Worm (Caenorhabditis elegans) whole organism, early embryonic: ENCODE results near the gene ivph-3.

Experiments
- B0310.2 ChIP-seq: sonication (generic microtip); optimal IDR thresholded peaks from 2 replicates; lab custom pipeline; 2016; ENCODE audit warnings: mild to moderate bottlenecking, missing genetic modification characterization, missing compliant biosample characterization
- F13C5.2 ChIP-seq: sonication (generic microtip); optimal IDR thresholded peaks from 2 replicates; lab custom pipeline; 2017; ENCODE audit warnings: mild to moderate bottlenecking, missing genetic modification characterization, inconsistent platforms, missing compliant biosample characterization
- aly-1 ChIP-seq: sonication (generic microtip); optimal IDR thresholded peaks from 2 replicates; lab custom pipeline; 2016; ENCODE audit warnings: missing genetic modification characterization, missing compliant biosample characterization
- ama-1 ChIP-seq: fragments of 150-350 bp; optimal IDR thresholded peaks from 2 replicates; lab custom pipeline; 2014
- ceh-13 ChIP-seq: fragments of 200-800 bp; sonication (Bioruptor generic); optimal IDR thresholded peaks from 2 replicates; lab custom pipeline; 2018; ENCODE audit warnings: mild to moderate bottlenecking, missing genetic modification characterization, missing compliant biosample characterization
- ceh-36 ChIP-seq: sonication (generic microtip); optimal IDR thresholded peaks from 2 replicates; lab custom pipeline; 2016; ENCODE audit warnings: missing genetic modification characterization, inconsistent platforms, missing compliant biosample characterization
- ets-7 ChIP-seq: sonication (generic microtip); optimal IDR thresholded peaks from 2 replicates; lab custom pipeline; 2016; ENCODE audit warnings: missing genotype, missing genetic modification characterization, missing compliant biosample characterization
- flt-1 ChIP-seq: fragments of 200-800 bp; sonication (Bioruptor generic); IDR thresholded peaks from 2 replicates; pipeline ENCODE4 v1.3.6; 2022; ENCODE audit warnings: missing genetic modification characterization, missing compliant biosample characterization
- hmbx-1 ChIP-seq: sonication (generic microtip); optimal IDR thresholded peaks from 2 replicates; lab custom pipeline; 2016; ENCODE audit warnings: mild to moderate bottlenecking, missing genetic modification characterization, missing compliant biosample characterization
- hmg-4 ChIP-seq: fragments of 200-800 bp; sonication (Bioruptor generic); optimal IDR thresholded peaks from 2 replicates; lab custom pipeline; 2018; ENCODE audit warnings: mild to moderate bottlenecking, missing genetic modification characterization, missing compliant biosample characterization
- hnd-1 ChIP-seq: sonication (generic microtip); optimal IDR thresholded peaks from 2 replicates; lab custom pipeline; 2016; ENCODE audit warnings: missing genetic modification characterization, missing compliant biosample characterization
- pes-1 ChIP-seq: fragments of 200-800 bp; sonication (Bioruptor generic); IDR thresholded peaks from 2 replicates; pipeline ENCODE4 v1.3.6; 2022; ENCODE audit warnings: missing genetic modification reagents, missing genetic modification characterization, missing compliant biosample characterization
- scrt-1 ChIP-seq: fragments of 200-800 bp; sonication (Bioruptor generic); IDR thresholded peaks from 2 replicates; pipeline ENCODE4 v1.3.6; 2022; ENCODE audit warnings: missing genetic modification characterization, missing compliant biosample characterization
- sea-1 ChIP-seq: fragments of 200-800 bp; sonication (Bioruptor generic); conservative IDR thresholded peaks from 2 replicates; pipeline ENCODE4 v1.3.6; 2022; ENCODE audit warnings: missing genetic modification characterization, missing compliant biosample characterization
- tbx-11 ChIP-seq: fragments of 200-800 bp; sonication (Bioruptor generic); IDR thresholded peaks from 2 replicates; pipeline ENCODE4 v1.3.6; 2022; ENCODE audit warnings: missing genetic modification characterization, missing compliant biosample characterization
- tbx-37 ChIP-seq: fragments of 200-800 bp; sonication (Bioruptor generic); conservative IDR thresholded peaks from 2 replicates; pipeline ENCODE4 v1.3.6; 2022; ENCODE audit warnings: missing genetic modification reagents, missing genetic modification characterization, missing compliant biosample characterization
- tra-4 ChIP-seq: sonication (generic microtip); optimal IDR thresholded peaks from 2 replicates; lab custom pipeline; 2017; ENCODE audit warnings: missing genetic modification characterization, missing compliant biosample characterization

The ivph-3 gene

DNA sequence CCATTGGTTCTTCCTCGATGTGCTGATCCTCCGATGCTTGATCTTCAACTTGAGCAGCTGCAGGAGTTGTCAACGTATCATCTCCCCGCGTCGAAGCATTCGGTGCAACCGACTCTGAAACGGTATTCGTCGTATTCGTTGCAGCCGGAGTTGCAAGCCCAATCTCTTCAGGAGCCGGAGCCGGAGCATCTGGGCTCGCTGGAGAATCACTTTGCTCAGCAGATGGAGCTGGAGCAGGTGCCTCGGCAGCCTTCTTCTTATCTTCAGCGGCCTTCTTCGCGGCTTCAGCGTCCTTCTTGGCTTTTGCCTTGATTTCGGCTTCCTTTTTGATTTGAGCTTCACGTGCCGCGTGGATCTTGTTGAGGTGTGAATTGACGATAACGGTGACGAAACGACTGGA lies 14.8 kb upstream of the ivph-3 start:
- TF ChIP-seq sea-1 (GFP tag; lab: Robert Waterston, UW) = no peak
- TF ChIP-seq scrt-1 (GFP tag; lab: Robert Waterston, UW) = no peak
- no peak for TF ChIP-seq hnd-1

DNA sequence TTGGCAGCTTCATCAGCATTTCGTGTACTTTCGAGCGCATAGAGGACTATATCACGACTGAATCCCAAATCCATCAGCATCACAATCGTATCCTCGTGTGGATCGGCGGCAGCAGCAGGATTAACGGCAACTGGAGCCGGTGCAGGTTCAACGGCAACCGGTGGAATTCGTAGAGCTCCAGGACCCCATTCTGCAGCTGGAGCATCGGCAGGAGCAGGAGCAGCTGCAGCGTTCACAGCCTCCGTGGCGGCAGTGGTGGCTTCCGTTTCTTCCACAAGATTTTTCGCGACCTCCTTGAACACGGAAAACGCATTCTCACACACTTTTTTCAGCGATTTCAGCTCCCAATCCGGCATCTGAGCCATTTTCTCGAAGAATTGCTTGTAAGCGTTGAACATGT lies 9.4 kb upstream of the ivph-3 start:
- no peak for TF ChIP-seq ceh-36 (tag; lab: Kevin White, UChicago)

DNA sequence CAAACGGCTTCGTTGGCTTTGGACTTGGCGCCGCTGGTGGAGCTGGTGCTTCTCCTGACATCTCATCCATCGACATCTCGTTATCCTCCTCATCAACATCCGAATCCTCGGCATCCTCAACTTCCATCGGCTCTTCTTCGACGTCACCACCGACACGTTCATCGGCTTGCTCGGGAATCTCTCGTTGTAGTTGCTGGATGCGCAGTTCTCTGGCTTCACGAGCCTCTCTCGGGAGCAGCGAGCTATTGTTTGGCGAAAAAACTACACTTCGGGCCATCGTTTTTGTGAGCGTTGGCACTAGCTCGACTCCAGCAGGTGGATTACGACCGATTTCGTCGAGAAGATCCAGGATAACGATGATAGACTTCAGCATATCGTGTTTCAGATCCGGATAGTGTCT lies 7.5 kb upstream of the ivph-3 start:
- TF ChIP-seq hnd-1 (no peak), pes-1 (GFP tag; lab: Robert Waterston, UW) (no peak), tbx-11 (no peak), tbx-37 (no peak), ceh-36 (tag; lab: Kevin White, UChicago) (no peak), tra-4 (tag; lab: Kevin White, UChicago) (no peak)

DNA sequence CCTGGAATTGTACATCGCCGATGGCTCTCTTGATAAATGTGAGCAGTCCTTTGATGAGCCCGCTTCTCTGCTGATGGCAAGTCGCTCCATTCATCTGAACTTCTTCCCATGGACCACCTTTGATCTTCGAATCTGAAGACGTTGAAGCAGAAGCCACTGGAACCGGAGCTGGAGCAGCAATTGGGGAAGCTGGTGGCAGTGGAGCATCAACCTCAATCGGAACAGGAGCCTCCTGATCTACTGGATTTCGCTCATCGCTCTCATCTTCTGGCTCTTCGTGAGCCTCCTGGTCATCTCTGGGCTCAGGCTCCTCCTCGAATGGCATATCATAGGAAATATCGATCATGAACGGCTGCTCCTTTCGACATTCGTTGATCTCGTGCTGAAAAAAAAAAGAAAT lies 6.6 kb upstream of the ivph-3 start:
- TF ChIP-seq aly-1 (tag; lab: Kevin White, UChicago) (no peak), hmbx-1 (no peak), tbx-11 (no peak), F13C5.2 (no peak), ceh-36 (tag; lab: Kevin White, UChicago) (no peak), ama-1 (no peak), hnd-1 (no peak), tbx-37 (no peak), ets-7 (no peak), flt-1 (GFP tag; lab: Robert Waterston, UW) (no peak), pes-1 (GFP tag; lab: Robert Waterston, UW) (no peak), tra-4 (tag; lab: Kevin White, UChicago) (no peak)

DNA sequence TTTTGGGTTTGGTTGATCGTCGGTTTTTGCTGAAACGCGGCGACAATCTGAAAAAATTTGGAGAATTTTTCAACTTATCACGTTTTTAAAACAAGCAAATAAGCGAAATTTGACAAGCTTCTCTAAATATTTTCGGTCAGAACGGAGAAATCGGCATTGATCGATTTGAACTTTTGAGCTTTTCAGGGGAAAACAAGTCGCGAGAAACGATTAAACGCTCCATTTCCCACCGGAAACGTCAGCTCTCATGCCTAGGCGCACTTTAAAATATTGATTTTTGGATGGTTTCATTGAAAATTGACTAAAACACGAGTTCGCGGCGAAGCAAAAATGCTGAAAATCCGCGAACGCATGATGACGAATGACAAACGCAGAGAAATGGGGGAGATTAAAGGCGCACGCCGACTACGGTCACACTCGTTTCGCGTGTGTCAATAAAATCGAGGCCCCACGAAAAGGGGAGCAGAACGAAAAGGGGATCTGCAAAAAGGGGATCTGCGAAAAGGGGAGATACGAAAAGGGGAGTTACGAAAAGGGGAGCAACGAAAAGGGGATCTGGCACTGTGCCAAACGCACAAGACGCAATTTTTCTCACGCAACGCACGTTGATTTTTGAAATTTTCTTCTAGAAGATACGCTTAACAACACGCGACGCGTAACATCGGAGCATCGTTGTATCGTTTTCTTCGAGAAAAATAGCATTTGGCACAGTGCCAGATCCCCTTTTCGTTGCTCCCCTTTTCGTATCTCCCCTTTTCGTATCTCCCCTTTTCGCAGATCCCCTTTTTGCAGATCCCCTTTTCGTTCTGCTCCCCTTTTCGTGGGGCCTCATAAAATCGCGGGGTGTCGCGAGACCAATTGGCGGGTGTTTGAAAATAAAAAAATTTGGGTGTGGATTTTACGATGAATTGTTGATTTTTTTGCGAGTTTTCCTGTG lies 3.2 kb upstream of the ivph-3 start, which contains the start of gene eel-1:
eel-1 (minus strand) TSS at position 51 of the 937 bp plus-strand sequence.
- TF ChIP-seq ceh-13 (GFP tag; lab: Kevin White, UChicago) (peak; percentile 43), hnd-1 (peak; percentile 71), aly-1 (tag; lab: Kevin White, UChicago) (peak; percentile 70), tbx-37 (peak; percentile 93), ceh-36 (tag; lab: Kevin White, UChicago) (peak; percentile 42), F13C5.2 (peak; percentile 38), scrt-1 (GFP tag; lab: Robert Waterston, UW) (peak; percentile 86), hmg-4 (GFP tag; lab: Kevin White, UChicago) (peak; percentile 84), ets-7 (peak; percentile 92), B0310.2 (tag; lab: Kevin White, UChicago) (peak; percentile 59), sea-1 (GFP tag; lab: Robert Waterston, UW) (peak; percentile 90), flt-1 (GFP tag; lab: Robert Waterston, UW) (peak; percentile 80), pes-1 (GFP tag; lab: Robert Waterston, UW) (peak; percentile 92), tbx-11 (peak; percentile 89), tra-4 (tag; lab: Kevin White, UChicago) (peak; percentile 55)

DNA sequence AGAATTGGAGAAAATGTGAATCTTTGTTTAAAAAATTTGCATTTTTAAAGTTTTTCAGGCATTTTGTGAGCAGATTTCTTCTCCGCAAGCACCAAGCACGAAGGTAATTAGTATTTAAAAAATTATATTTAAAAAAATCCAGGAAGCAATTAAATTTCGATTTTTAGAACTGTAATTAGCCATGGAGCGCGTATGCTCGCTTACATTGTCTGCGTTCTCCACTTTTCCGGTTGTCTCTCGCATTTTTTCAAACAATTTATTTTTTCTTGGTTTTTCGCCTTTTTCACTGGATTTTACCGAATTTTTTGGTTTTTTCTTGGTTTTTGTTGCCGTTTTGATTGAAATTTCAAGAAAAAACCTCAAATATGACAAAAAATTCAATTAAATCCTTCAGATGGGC lies 1.8 kb downstream of the ivph-3 start:
- TF ChIP-seq ets-7 = no peak
- no peak for TF ChIP-seq tra-4 (tag; lab: Kevin White, UChicago)
- TF ChIP-seq flt-1 (GFP tag; lab: Robert Waterston, UW) = no peak
- TF ChIP-seq hmg-4 (GFP tag; lab: Kevin White, UChicago) = no peak
- TF ChIP-seq tbx-11 = no peak
- no peak for TF ChIP-seq B0310.2 (tag; lab: Kevin White, UChicago)

DNA sequence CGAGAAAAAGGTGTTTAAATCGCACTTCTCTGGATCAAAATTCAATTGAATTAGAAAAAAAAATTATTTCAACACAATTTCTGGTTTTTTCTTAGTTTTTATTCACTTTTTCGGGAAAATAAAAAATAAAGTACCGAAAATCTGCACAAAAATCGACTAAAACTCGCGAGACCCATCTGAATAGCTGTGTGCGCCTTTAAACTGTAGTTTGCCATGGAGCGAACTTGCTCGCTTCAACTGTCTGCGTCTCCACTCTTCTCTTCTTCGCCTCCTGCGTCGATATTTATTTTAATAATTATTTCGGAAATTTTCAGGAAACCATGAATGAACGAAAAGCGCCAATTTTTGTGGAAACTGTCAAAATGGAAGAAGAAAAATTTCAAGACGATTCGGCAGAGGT lies 2.3 kb downstream of the ivph-3 start:
- no peak for TF ChIP-seq B0310.2 (tag; lab: Kevin White, UChicago)
- TF ChIP-seq scrt-1 (GFP tag; lab: Robert Waterston, UW) = no peak
- no peak for TF ChIP-seq ceh-13 (GFP tag; lab: Kevin White, UChicago)
- no peak for TF ChIP-seq tra-4 (tag; lab: Kevin White, UChicago)
- TF ChIP-seq tbx-37 = no peak
- TF ChIP-seq ama-1 = no peak
- TF ChIP-seq sea-1 (GFP tag; lab: Robert Waterston, UW) = no peak
- TF ChIP-seq ets-7 = no peak
- no peak for TF ChIP-seq tbx-11
- no peak for TF ChIP-seq flt-1 (GFP tag; lab: Robert Waterston, UW)
- no peak for TF ChIP-seq hmbx-1
- no peak for TF ChIP-seq F13C5.2
- no peak for TF ChIP-seq hnd-1
- no peak for TF ChIP-seq pes-1 (GFP tag; lab: Robert Waterston, UW)
- no peak for TF ChIP-seq hmg-4 (GFP tag; lab: Kevin White, UChicago)
- no peak for TF ChIP-seq aly-1 (tag; lab: Kevin White, UChicago)

DNA sequence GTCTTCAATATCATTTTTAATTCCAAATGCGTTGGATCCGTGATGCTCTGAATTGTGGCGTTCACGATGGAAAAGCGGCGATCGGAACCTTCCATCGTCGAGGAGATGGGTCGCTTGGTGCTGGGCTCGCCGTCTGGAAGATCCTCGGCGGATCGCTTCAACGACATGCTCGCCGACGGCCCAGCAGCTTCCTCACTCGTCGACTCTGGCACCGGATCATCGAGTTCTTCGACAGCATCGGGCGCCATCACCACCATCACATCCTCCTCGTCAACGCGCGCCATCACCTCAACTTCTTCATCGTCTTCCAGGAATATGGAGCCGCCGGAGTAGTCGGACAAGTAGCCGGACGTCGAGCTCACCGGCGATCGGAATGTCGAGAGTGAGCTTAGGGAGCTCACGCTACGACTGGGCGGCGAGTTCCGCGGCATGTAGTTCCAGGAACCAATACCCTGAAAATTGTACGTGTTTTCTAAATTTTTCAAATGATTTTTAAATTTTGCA lies 9.5 kb downstream of the ivph-3 start, which contains the start of gene Y67D8C.6:
Y67D8C.6 (minus strand) TSS at position 454 of the 504 bp plus-strand sequence.
- TF ChIP-seq aly-1 (tag; lab: Kevin White, UChicago) (no peak), scrt-1 (GFP tag; lab: Robert Waterston, UW) (no peak), flt-1 (GFP tag; lab: Robert Waterston, UW) (no peak), ceh-13 (GFP tag; lab: Kevin White, UChicago) (no peak), tbx-11 (no peak)
